Worm (Caenorhabditis elegans): Measurements from ENCODE around the gene C37C3.10.
A peak's percentile ranks its signal among the peaks of the same experiment; 100 is the strongest.

C37C3.10 gene

ce11 chrV:7855382-7855994 lies 7.4 kb downstream of the C37C3.10 start, which contains the start of gene C37C3.2:
C37C3.2 (plus strand) TSS chrV:7855944.
- no peak for TF ChIP-seq pag-3 (tag; optimal IDR thresholded peaks at IDR 0.05; ENCODE audit: borderline replicate concordance)

ce11 chrV:7854603-7855002 lies 8.3 kb downstream of the C37C3.10 start, which contains the start of the genes C37C3.9 and C37C3.18:
C37C3.9 (minus strand) TSS chrV:7854700.
C37C3.18 (plus strand) TSS chrV:7854993.
- TF ChIP-seq dmd-4 (tag; optimal IDR thresholded peaks at IDR 0.05; ENCODE audit: borderline replicate concordance) (no peak), ceh-34 (tag; optimal IDR thresholded peaks at IDR 0.05) (peak; percentile 29), odd-2 (tag; optimal IDR thresholded peaks at IDR 0.05) (no peak), lim-6 (tag; optimal IDR thresholded peaks at IDR 0.05) (no peak), Y22D7AL.16 (tag; optimal IDR thresholded peaks at IDR 0.05) (no peak), hlh-8 (tag; optimal IDR thresholded peaks at IDR 0.05) (no peak), pha-4 (tag; optimal IDR thresholded peaks at IDR 0.05) (no peak), hlh-30 (tag; optimal IDR thresholded peaks at IDR 0.05; ENCODE audit: insufficient read depth) (peak; percentile 6), ceh-22 (tag; optimal IDR thresholded peaks at IDR 0.05) (no peak), T23F11.4 (GFP tag; optimal IDR thresholded peaks at IDR 0.05) (peak; percentile 39), madf-2 (tag; optimal IDR thresholded peaks at IDR 0.05) (no peak), syd-9 (tag; optimal IDR thresholded peaks at IDR 0.05) (no peak), C38D4.7 (GFP tag; optimal IDR thresholded peaks at IDR 0.05) (no peak), nfya-1 (tag; optimal IDR thresholded peaks at IDR 0.05) (peak; percentile 63), ceh-31 (tag; optimal IDR thresholded peaks at IDR 0.05) (peak; percentile 42), tbx-2 (tag; optimal IDR thresholded peaks at IDR 0.05) (peak; percentile 19), unc-86 (tag; optimal IDR thresholded peaks at IDR 0.05) (no peak), ceh-18 (tag; optimal IDR thresholded peaks at IDR 0.05) (peak; percentile 48), npax-4 (tag; optimal IDR thresholded peaks at IDR 0.05) (no peak), rnt-1 (tag; optimal IDR thresholded peaks at IDR 0.05) (peak; percentile 58), ref-2 (tag; optimal IDR thresholded peaks at IDR 0.05) (no peak), pqm-1 (tag; optimal IDR thresholded peaks at IDR 0.05) (peak; percentile 31), unc-55 (GFP tag; optimal IDR thresholded peaks at IDR 0.05) (peak; percentile 73), nhr-11 (tag; optimal IDR thresholded peaks at IDR 0.05) (no peak)

- TF ChIP-seq nhr-11 (tag; optimal IDR thresholded peaks at IDR 0.05) (no peak), ztf-16 (tag; optimal IDR thresholded peaks at IDR 0.05) (no peak), C08G9.2 (tag; optimal IDR thresholded peaks at IDR 0.05) (no peak), ets-4 (tag; optimal IDR thresholded peaks at IDR 0.05) (no peak), Y22D7AL.16 (tag; optimal IDR thresholded peaks at IDR 0.05) (no peak), hlh-13 (GFP tag; optimal IDR thresholded peaks at IDR 0.05) (no peak), tbx-7 (tag; optimal IDR thresholded peaks at IDR 0.05) (no peak), sdc-2 (tag; optimal IDR thresholded peaks at IDR 0.05) (no peak), lim-6 (tag; optimal IDR thresholded peaks at IDR 0.05) (no peak), T23F11.4 (GFP tag; optimal IDR thresholded peaks at IDR 0.05) (no peak), K02D7.2 (tag; optimal IDR thresholded peaks at IDR 0.05) (no peak), hlh-8 (tag; optimal IDR thresholded peaks at IDR 0.05) (no peak), tbx-2 (tag; optimal IDR thresholded peaks at IDR 0.05) (no peak), fkh-10 (GFP tag; optimal IDR thresholded peaks at IDR 0.05) (no peak), fax-1 (tag; optimal IDR thresholded peaks at IDR 0.05) (no peak), ceh-31 (tag; optimal IDR thresholded peaks at IDR 0.05) (no peak), eyg-1 (tag; optimal IDR thresholded peaks at IDR 0.05) (no peak)
Observed at ce11 chrV:7853900-7854299, 9.0 kb downstream of the C37C3.10 start.

ce11 chrV:7852078-7852477 lies 10.8 kb downstream of the C37C3.10 start:
- TF ChIP-seq pax-1 (tag; optimal IDR thresholded peaks at IDR 0.05), result no peak
- no peak for TF ChIP-seq dmd-4 (tag; optimal IDR thresholded peaks at IDR 0.05; ENCODE audit: borderline replicate concordance)
- TF ChIP-seq unc-3 (GFP tag; conservative IDR thresholded peaks at IDR 0.05), result no peak
- TF ChIP-seq unc-3 (tag; optimal IDR thresholded peaks at IDR 0.05), result no peak
- no peak for TF ChIP-seq pat-9 (tag; optimal IDR thresholded peaks at IDR 0.05)
- no peak for TF ChIP-seq syd-9 (tag; optimal IDR thresholded peaks at IDR 0.05)
- TF ChIP-seq lin-11 (tag; optimal IDR thresholded peaks at IDR 0.05), result no peak
- no peak for TF ChIP-seq eyg-1 (tag; optimal IDR thresholded peaks at IDR 0.05)
- TF ChIP-seq ceh-19 (GFP tag; optimal IDR thresholded peaks at IDR 0.05), result no peak
- no peak for TF ChIP-seq ceh-48 (tag; optimal IDR thresholded peaks at IDR 0.05)
- no peak for TF ChIP-seq fkh-10 (GFP tag; optimal IDR thresholded peaks at IDR 0.05)
- TF ChIP-seq sox-2 (GFP tag; IDR thresholded peaks at IDR 0.05), result no peak
- no peak for TF ChIP-seq ceh-34 (tag; optimal IDR thresholded peaks at IDR 0.05)
- TF ChIP-seq odd-2 (tag; optimal IDR thresholded peaks at IDR 0.05), result no peak
- TF ChIP-seq elt-4 (tag; optimal IDR thresholded peaks at IDR 0.05), result no peak
- no peak for TF ChIP-seq gmeb-2 (tag; optimal IDR thresholded peaks at IDR 0.05)
- no peak for TF ChIP-seq ceh-45 (GFP tag; IDR thresholded peaks at IDR 0.05)
